Worm (Caenorhabditis elegans) whole organism, L4/young adult: ENCODE results near the gene cal-8.

Source experiments
- W03F9.2 ChIP-seq: fragments of 150-350 bp; optimal IDR thresholded peaks from 2 replicates; lab custom pipeline; 2014; ENCODE audit warnings: missing biosample characterization, missing genetic modification characterization
- dao-5 ChIP-seq: sonication (generic microtip); optimal IDR thresholded peaks from 2 replicates; lab custom pipeline; 2016; ENCODE audit warnings: missing genotype, missing genetic modification characterization, moderate library complexity, missing compliant biosample characterization
- him-1 ChIP-seq: sonication (generic microtip); optimal IDR thresholded peaks from 2 replicates; lab custom pipeline; 2016; ENCODE audit warnings: missing genotype, missing genetic modification reagents, missing genetic modification characterization, missing compliant biosample characterization

DNA sequence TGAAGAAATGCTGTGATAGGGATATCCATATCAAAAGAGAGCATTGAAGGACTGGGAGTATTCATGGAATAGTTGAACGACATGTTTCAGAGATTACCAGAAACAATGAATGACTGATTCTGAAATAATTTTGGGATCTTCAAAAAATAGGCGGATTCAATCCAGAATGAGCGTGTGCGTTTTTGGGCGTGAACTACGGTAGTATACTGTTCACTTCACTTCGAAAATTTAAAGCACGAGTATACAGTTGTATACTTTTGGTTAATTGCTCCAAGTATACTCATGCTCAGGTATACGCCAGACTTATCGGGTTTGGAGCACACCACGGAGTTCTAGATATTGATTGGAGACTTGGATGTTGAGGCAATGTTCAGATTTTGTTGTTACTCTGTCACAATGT lies 43.5 kb upstream of the cal-8 start, which contains the start of gene tbx-35:
- TF ChIP-seq dao-5 (tag; lab: Kevin White, UChicago) (no peak), him-1 (tag; lab: Kevin White, UChicago) (no peak), W03F9.2 (no peak)
